Worm (Caenorhabditis elegans) whole organism, L1 larva: ENCODE results near the gene C18G1.8.

Experiments used
- aly-2 ChIP-seq: fragments of 150-350 bp; optimal IDR thresholded peaks from 2 replicates; lab custom pipeline; 2014; ENCODE audit warnings: missing biosample characterization, missing genetic modification characterization
- ceh-8 ChIP-seq: fragments of 200-800 bp; sonication (Bioruptor generic); optimal IDR thresholded peaks from 2 replicates; lab custom pipeline; 2018; ENCODE audit warnings: mild to moderate bottlenecking, missing genetic modification characterization, moderate library complexity, missing compliant biosample characterization
- egl-27 ChIP-seq, 2 experiments: fragments of 150-350 bp in 1 of 2; sonication (generic microtip); optimal IDR thresholded peaks; 3 replicates each; lab custom pipeline; 2017 to 2018; ENCODE audit warnings: missing biosample characterization in 2 of 2, missing genetic modification characterization in 2 of 2, missing genetic modification reagents in 2 of 2
- fos-1 ChIP-seq: fragments of 150-350 bp; optimal IDR thresholded peaks from 2 replicates; lab custom pipeline; 2014; ENCODE audit warnings: missing biosample characterization, missing genetic modification characterization
- lin-13 ChIP-seq: fragments of 150-350 bp; optimal IDR thresholded peaks from 2 replicates; lab custom pipeline; 2014; ENCODE audit warnings: missing biosample characterization, missing genetic modification reagents, missing genetic modification characterization
- lin-15B ChIP-seq: fragments of 150-350 bp; sonication (generic microtip); optimal IDR thresholded peaks from 3 replicates; lab custom pipeline; 2014; ENCODE audit warnings: missing biosample characterization, missing genetic modification characterization
- mep-1 ChIP-seq: fragments of 150-350 bp; optimal IDR thresholded peaks from 2 replicates; lab custom pipeline; 2014; ENCODE audit warnings: missing biosample characterization, missing genetic modification characterization
- nhr-237 ChIP-seq: fragments of 150-350 bp; optimal IDR thresholded peaks from 2 replicates; lab custom pipeline; 2014; ENCODE audit warnings: missing biosample characterization, missing genetic modification characterization
- nhr-77 ChIP-seq: fragments of 150-350 bp; optimal IDR thresholded peaks from 2 replicates; lab custom pipeline; 2014; ENCODE audit warnings: missing biosample characterization, missing genetic modification characterization
- nhr-90 ChIP-seq: sonication (generic microtip); optimal IDR thresholded peaks from 2 replicates; lab custom pipeline; 2016; ENCODE audit warnings: mild to moderate bottlenecking, missing genetic modification characterization, missing compliant biosample characterization; ENCODE audit not compliant: poor library complexity
- pqm-1 ChIP-seq: sonication (generic microtip); optimal IDR thresholded peaks from 3 replicates; lab custom pipeline; 2017; ENCODE audit warnings: missing biosample characterization, missing genetic modification characterization
- sup-37 ChIP-seq: fragments of 200-800 bp; sonication (Bioruptor generic); optimal IDR thresholded peaks from 2 replicates; lab custom pipeline; 2018; ENCODE audit warnings: mild to moderate bottlenecking, missing genetic modification characterization, missing compliant biosample characterization
- unc-130 ChIP-seq: fragments of 150-350 bp; optimal IDR thresholded peaks from 2 replicates; lab custom pipeline; 2017; ENCODE audit warnings: missing biosample characterization, missing genetic modification characterization, inconsistent platforms
- unc-62 ChIP-seq: fragments of 150-350 bp; optimal IDR thresholded peaks from 2 replicates; lab custom pipeline; 2014; ENCODE audit warnings: missing biosample characterization, missing genetic modification reagents, missing genetic modification characterization

- no peak for TF ChIP-seq egl-27 (tag; optimal IDR thresholded peaks at IDR 0.05; lab: Kevin White, UChicago)
- no peak for TF ChIP-seq nhr-77 (tag; lab: Kevin White, UChicago)
- no peak for TF ChIP-seq ceh-8 (GFP tag; lab: Kevin White, UChicago)
- no peak for TF ChIP-seq aly-2
- no peak for TF ChIP-seq unc-130 (tag; lab: Kevin White, UChicago)
- no peak for TF ChIP-seq unc-62
- no peak for TF ChIP-seq fos-1
- no peak for TF ChIP-seq mep-1 (tag; lab: Kevin White, UChicago)
- TF ChIP-seq nhr-90 (tag; lab: Kevin White, UChicago) = no peak
- TF ChIP-seq lin-15B = no peak
- TF ChIP-seq pqm-1 = no peak
- no peak for TF ChIP-seq nhr-237
- TF ChIP-seq sup-37 = no peak
- TF ChIP-seq lin-13 = no peak
These were observed 24.0 kb upstream of the C18G1.8 start, which contains the start of gene R02F11.12 for ce11 chrV:4790368-4790767.
